Fruit fly (Drosophila melanogaster): ENCODE data around the gene Edem2.

DNA sequence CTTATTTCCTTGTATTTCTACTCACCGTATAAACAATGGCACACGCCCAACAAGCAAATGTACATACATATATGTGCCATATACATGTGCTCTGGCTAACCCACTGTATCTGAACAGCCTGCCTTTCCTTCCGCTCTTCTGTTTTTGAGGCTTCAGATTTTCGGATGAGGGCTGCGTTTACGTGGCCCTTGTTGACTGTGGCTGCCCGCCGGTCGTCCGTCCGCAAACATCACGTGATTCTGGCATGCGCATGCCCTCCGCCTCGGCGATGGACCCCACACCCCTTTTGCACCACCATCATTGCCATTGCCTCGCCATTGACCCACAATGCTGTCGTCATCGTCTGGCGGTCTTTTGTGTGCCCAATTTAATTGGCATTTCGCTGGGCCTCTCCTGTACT, 13.3 kb downstream of the Edem2 start:
- no peak for TF ChIP-seq Blimp-1 (GFP tag; optimal IDR thresholded peaks at IDR 0.05)
- TF ChIP-seq CG16779 (tag; optimal IDR thresholded peaks at IDR 0.05) = peak; percentile 38
- no peak for TF ChIP-seq CG6808 (GFP tag; optimal IDR thresholded peaks at IDR 0.05)
- TF ChIP-seq Eip78C (GFP tag) = peak; percentile 67
- no peak for TF ChIP-seq CG31627 (GFP tag; optimal IDR thresholded peaks at IDR 0.05)
- TF ChIP-seq OdsH (GFP tag; optimal IDR thresholded peaks at IDR 0.05) = no peak
- peak; percentile 53; the same call in 2 of the 3 replicates for TF ChIP-seq CG6163 (GFP tag; IDR thresholded peaks at IDR 0.05)

Data from whole organism, prepupa.